Fruit fly (Drosophila melanogaster) whole organism, embryonic: ENCODE data around the gene Lamtor4.

Experiments
- Ada2b ChIP-seq: fragments of 200-800 bp; sonication (Bioruptor generic); IDR thresholded peaks from 2 replicates; pipeline ENCODE4 v1.3.6; 2022; ENCODE audit warnings: missing biosample characterization, missing genetic modification characterization
- Antp ChIP-seq: fragments of 200-800 bp; sonication (Bioruptor generic); optimal IDR thresholded peaks from 3 replicates; lab custom pipeline; 2016; ENCODE audit warnings: missing biosample characterization, missing genetic modification characterization
- Atf3 ChIP-seq: fragments of 200-800 bp; sonication (Bioruptor generic); optimal IDR thresholded peaks from 3 replicates; lab custom pipeline; 2016; ENCODE audit warnings: missing biosample characterization, missing genetic modification characterization
- Awh ChIP-seq: fragments of 200-800 bp; sonication (Bioruptor generic); IDR thresholded peaks from 2 replicates; pipeline ENCODE4, ENCODE4 v1.3.6; 2022; ENCODE audit warnings: missing biosample characterization, missing genetic modification characterization
- B-H1 ChIP-seq: fragments of 200-800 bp; sonication (Bioruptor generic); IDR thresholded peaks from 3 replicates; pipeline ENCODE4 v1.3.6; 2022; ENCODE audit warnings: missing biosample characterization, missing genetic modification characterization
- CG11560 ChIP-seq: fragments of 200-800 bp; sonication (Bioruptor generic); IDR thresholded peaks from 3 replicates; pipeline ENCODE4 v1.3.6; 2022; ENCODE audit warnings: missing biosample characterization, missing genetic modification characterization
- CG12236 ChIP-seq: fragments of 200-800 bp; sonication (Bioruptor generic); optimal IDR thresholded peaks from 2 replicates; lab custom pipeline; 2016; ENCODE audit warnings: missing biosample characterization, missing genetic modification characterization
- CG12391 ChIP-seq: fragments of 200-800 bp; sonication (Bioruptor generic); optimal IDR thresholded peaks from 3 replicates; lab custom pipeline; 2018; ENCODE audit warnings: missing biosample characterization, mild to moderate bottlenecking, missing genetic modification characterization, moderate library complexity
- CG12769 ChIP-seq: fragments of 200-800 bp; sonication (Bioruptor generic); optimal IDR thresholded peaks from 2 replicates; lab custom pipeline; 2019; ENCODE audit warnings: missing biosample characterization, mild to moderate bottlenecking, missing genetic modification characterization, moderate library complexity
- CG13424 ChIP-seq: fragments of 200-800 bp; sonication (Bioruptor generic); optimal IDR thresholded peaks from 2 replicates; lab custom pipeline; 2019; ENCODE audit warnings: missing biosample characterization, mild to moderate bottlenecking, missing genetic modification characterization, moderate library complexity
- CG13894 ChIP-seq: fragments of 200-800 bp; sonication (Bioruptor generic); optimal IDR thresholded peaks from 3 replicates; lab custom pipeline; 2018; ENCODE audit warnings: missing biosample characterization, mild to moderate bottlenecking, missing genetic modification characterization, moderate library complexity
- CG1529 ChIP-seq: fragments of 200-800 bp; sonication (Bioruptor generic); optimal IDR thresholded peaks from 3 replicates; lab custom pipeline; 2018; ENCODE audit warnings: missing biosample characterization, missing genetic modification characterization
- CG15696 ChIP-seq: fragments of 200-800 bp; sonication (Bioruptor generic); optimal IDR thresholded peaks from 2 replicates; lab custom pipeline; 2019; ENCODE audit warnings: missing biosample characterization, mild to moderate bottlenecking, missing genetic modification characterization, moderate library complexity
- CG3281 ChIP-seq: fragments of 200-800 bp; sonication (Bioruptor generic); optimal IDR thresholded peaks from 3 replicates; lab custom pipeline; 2017; ENCODE audit warnings: missing biosample characterization, mild to moderate bottlenecking, missing genetic modification characterization
- CG34422 ChIP-seq: fragments of 200-800 bp; sonication (Bioruptor generic); IDR thresholded peaks from 3 replicates; pipeline ENCODE4 v1.3.6; 2022; ENCODE audit warnings: missing biosample characterization, missing genetic modification characterization
- CG3995 ChIP-seq: fragments of 200-800 bp; sonication (Bioruptor generic); optimal IDR thresholded peaks from 3 replicates; lab custom pipeline; 2016; ENCODE audit warnings: missing biosample characterization, missing genetic modification characterization
- CG43689 ChIP-seq: fragments of 200-800 bp; sonication (Bioruptor generic); IDR thresholded peaks from 2 replicates; pipeline ENCODE4 v1.3.6; 2022; ENCODE audit warnings: missing biosample characterization, missing genetic modification characterization
- CG4707 ChIP-seq: fragments of 200-800 bp; sonication (Bioruptor generic); optimal IDR thresholded peaks from 2 replicates; lab custom pipeline; 2018; ENCODE audit warnings: missing biosample characterization, mild to moderate bottlenecking, missing genetic modification characterization, moderate library complexity
- CG4854 ChIP-seq: fragments of 200-800 bp; sonication (Bioruptor generic); optimal IDR thresholded peaks from 2 replicates; lab custom pipeline; 2016; ENCODE audit warnings: missing biosample characterization, missing genetic modification characterization, inconsistent platforms
- CG7963 ChIP-seq: fragments of 200-800 bp; sonication (Bioruptor generic); IDR thresholded peaks from 3 replicates; pipeline ENCODE4 v1.3.6; 2022; ENCODE audit warnings: missing biosample characterization, missing genetic modification characterization; ENCODE audit not compliant: partially characterized antibody
- CG9727 ChIP-seq: fragments of 200-800 bp; sonication (Bioruptor generic); optimal IDR thresholded peaks from 3 replicates; lab custom pipeline; 2017; ENCODE audit warnings: missing biosample characterization, mild to moderate bottlenecking, missing genetic modification characterization
- Chrac-16 ChIP-seq: fragments of 200-800 bp; sonication (Bioruptor generic); optimal IDR thresholded peaks from 3 replicates; lab custom pipeline; 2016; ENCODE audit warnings: missing biosample characterization, missing genetic modification characterization
- HHEX ChIP-seq: fragments of 200-800 bp; sonication (Bioruptor generic); optimal IDR thresholded peaks from 3 replicates; lab custom pipeline; 2017; ENCODE audit warnings: missing biosample characterization, mild to moderate bottlenecking, missing genetic modification characterization, missing genetic modification reagents
- MESR4 ChIP-seq: fragments of 200-800 bp; sonication (Bioruptor generic); optimal IDR thresholded peaks from 2 replicates; lab custom pipeline; 2018; ENCODE audit warnings: missing biosample characterization, mild to moderate bottlenecking, missing genetic modification characterization, moderate library complexity
- Myb ChIP-seq: fragments of 200-800 bp; sonication (Bioruptor generic); optimal IDR thresholded peaks from 2 replicates; lab custom pipeline; 2016; ENCODE audit warnings: missing biosample characterization, missing genetic modification characterization
- Nf-YA ChIP-seq: fragments of 200-800 bp; sonication (Bioruptor generic); IDR thresholded peaks from 2 replicates; pipeline ENCODE4 v1.3.6; 2022; ENCODE audit warnings: missing biosample characterization, missing genetic modification characterization
- NfI ChIP-seq: fragments of 200-800 bp; sonication (Bioruptor generic); optimal IDR thresholded peaks from 3 replicates; lab custom pipeline; 2018; ENCODE audit warnings: missing biosample characterization, mild to moderate bottlenecking, missing genetic modification characterization, moderate library complexity
- Side ChIP-seq: fragments of 200-800 bp; sonication (Bioruptor generic); optimal IDR thresholded peaks from 2 replicates; lab custom pipeline; 2016; ENCODE audit warnings: missing biosample characterization, missing genetic modification characterization
- abd-A ChIP-seq: fragments of 200-800 bp; sonication (Bioruptor generic); optimal IDR thresholded peaks from 3 replicates; lab custom pipeline; 2019; ENCODE audit warnings: missing biosample characterization, mild to moderate bottlenecking, missing genetic modification characterization, moderate library complexity
- amos ChIP-seq: fragments of 200-800 bp; sonication (Bioruptor generic); IDR thresholded peaks from 2 replicates; pipeline ENCODE4 v1.3.6; 2022; ENCODE audit warnings: missing biosample characterization, missing genetic modification characterization; ENCODE audit not compliant: partially characterized antibody
- ase ChIP-seq: fragments of 200-800 bp; sonication (Bioruptor generic); IDR thresholded peaks from 3 replicates; pipeline ENCODE4 v1.3.6; 2022; ENCODE audit warnings: missing biosample characterization, missing genetic modification characterization
- chinmo ChIP-seq: fragments of 200-800 bp; sonication (Bioruptor generic); IDR thresholded peaks from 4 replicates; pipeline ENCODE4 v1.3.6; 2022; ENCODE audit warnings: missing biosample characterization, missing genetic modification characterization; ENCODE audit not compliant: partially characterized antibody
- emc ChIP-seq: fragments of 200-800 bp; sonication (Bioruptor generic); optimal IDR thresholded peaks from 2 replicates; lab custom pipeline; 2016; ENCODE audit warnings: missing biosample characterization, missing genetic modification characterization
- gro ChIP-seq: fragments of 200-800 bp; sonication (Bioruptor generic); optimal IDR thresholded peaks from 2 replicates; lab custom pipeline; 2016; ENCODE audit warnings: missing biosample characterization, missing genetic modification characterization
- hb ChIP-seq: fragments of 200-800 bp; sonication (Bioruptor generic); IDR thresholded peaks from 3 replicates; pipeline ENCODE4 v1.3.6; 2022; ENCODE audit warnings: missing biosample characterization, missing genetic modification characterization; ENCODE audit not compliant: partially characterized antibody
- hkb ChIP-seq, 2 experiments: fragments of 200-800 bp in 1 of 2; fragments of >200 bp in 1 of 2; sonication (Bioruptor generic) in 1 of 2; IDR thresholded peaks in 1 of 2; optimal IDR thresholded peaks in 1 of 2; 2 replicates each; pipeline versions ENCODE4 v1.3.6 to Lab custom; 2017 to 2022; ENCODE audit warnings: missing biosample characterization in 1 of 2, missing genetic modification characterization in 1 of 2
- lab ChIP-seq: fragments of 200-800 bp; sonication (Bioruptor generic); optimal IDR thresholded peaks from 3 replicates; lab custom pipeline; 2017; ENCODE audit warnings: missing biosample characterization, missing genetic modification characterization, mild to moderate bottlenecking, moderate library complexity, missing genetic modification reagents
- nmo ChIP-seq: fragments of 200-800 bp; sonication (Bioruptor generic); optimal IDR thresholded peaks from 2 replicates; lab custom pipeline; 2018; ENCODE audit warnings: missing biosample characterization, mild to moderate bottlenecking, missing genetic modification characterization, moderate library complexity
- nom ChIP-seq: fragments of 200-800 bp; sonication (Bioruptor generic); optimal IDR thresholded peaks from 2 replicates; lab custom pipeline; 2017; ENCODE audit warnings: missing biosample characterization, missing genetic modification characterization, mild to moderate bottlenecking, moderate library complexity, missing genetic modification reagents
- p53 ChIP-seq: fragments of 200-800 bp; sonication (Bioruptor generic); optimal IDR thresholded peaks from 2 replicates; lab custom pipeline; 2016; ENCODE audit warnings: missing biosample characterization, missing genetic modification characterization
- pros ChIP-seq: fragments of 200-800 bp; sonication (Bioruptor generic); optimal IDR thresholded peaks from 3 replicates; lab custom pipeline; 2019; ENCODE audit warnings: missing biosample characterization, mild to moderate bottlenecking, missing genetic modification characterization, moderate library complexity
- sd ChIP-seq: fragments of 200-800 bp; sonication (Bioruptor generic); optimal IDR thresholded peaks from 3 replicates; lab custom pipeline; 2018; ENCODE audit warnings: missing biosample characterization, mild to moderate bottlenecking, missing genetic modification characterization, moderate library complexity
- slp2 ChIP-seq: fragments of 200-800 bp; sonication (Bioruptor generic); optimal IDR thresholded peaks from 2 replicates; lab custom pipeline; 2016; ENCODE audit warnings: missing biosample characterization, missing genetic modification characterization
- tna ChIP-seq: fragments of 200-800 bp; sonication (Bioruptor generic); IDR thresholded peaks from 2 replicates; pipeline ENCODE4 v1.3.6; 2022; ENCODE audit warnings: missing biosample characterization, missing genetic modification characterization; ENCODE audit not compliant: partially characterized antibody
- toy ChIP-seq: fragments of 200-800 bp; sonication (Bioruptor generic); IDR thresholded peaks from 2 replicates; pipeline ENCODE4 v1.3.6; 2022; ENCODE audit warnings: missing biosample characterization, missing genetic modification characterization
- twi ChIP-seq: fragments of 200-800 bp; optimal IDR thresholded peaks from 2 replicates; lab custom pipeline; 2019; ENCODE audit warnings: missing biosample characterization, mild to moderate bottlenecking, missing genetic modification characterization, moderate library complexity
- vvl ChIP-seq: fragments of 200-800 bp; sonication (Bioruptor generic); IDR thresholded peaks from 2 replicates; pipeline ENCODE4 v1.3.6; 2022; ENCODE audit warnings: missing biosample characterization, missing genetic modification characterization

Gene Lamtor4

dm6 chr3L:3850477-3850876, 46.2 kb upstream of the Lamtor4 start:
- TF ChIP-seq Awh (GFP tag; lab: Robert Waterston, UW) (peak; percentile 95), vvl (GFP tag; lab: Robert Waterston, UW) (peak; percentile 11; the same call in 1 of the 2 replicates), Atf3 (GFP tag; lab: Kevin White, UChicago) (no peak), ase (no peak), Chrac-16 (GFP tag; lab: Kevin White, UChicago) (no peak), CG34422 (GFP tag; lab: Robert Waterston, UW) (no peak), gro (GFP tag; lab: Kevin White, UChicago) (no peak)

dm6 chr3L:3851048-3851447, 45.7 kb upstream of the Lamtor4 start:
- no peak for TF ChIP-seq hb (GFP tag; lab: Robert Waterston, UW)
- peak; percentile 64 for TF ChIP-seq CG13894 (tag; lab: Kevin White, UChicago)
- TF ChIP-seq sd (tag; lab: Kevin White, UChicago), result peak; percentile 75
- TF ChIP-seq chinmo, result 0 out of 4 replicates have a peak, but pooled peaks have one; percentile 67
- peak; percentile 58 for TF ChIP-seq CG12769 (tag; lab: Kevin White, UChicago)
- peak; percentile 76 for TF ChIP-seq abd-A
- no peak for TF ChIP-seq lab (GFP tag; lab: Kevin White, UChicago)
- TF ChIP-seq vvl (GFP tag; lab: Robert Waterston, UW), result peak; percentile 63; the same call in 1 of the 2 replicates

- TF ChIP-seq hkb (optimal IDR thresholded peaks at IDR 0.05; lab: Kevin White, UChicago) (no peak), hkb (GFP tag; IDR thresholded peaks at IDR 0.05; lab: Robert Waterston, UW) (0 out of 2 replicates have a peak, but pooled peaks have one; percentile 9), CG3281 (GFP tag; lab: Kevin White, UChicago) (no peak), toy (GFP tag; lab: Robert Waterston, UW) (peak; percentile 42; the same call in 1 of the 2 replicates), MESR4 (GFP tag; lab: Kevin White, UChicago) (no peak), CG4854 (no peak), slp2 (GFP tag; lab: Kevin White, UChicago) (no peak), HHEX (GFP tag; lab: Kevin White, UChicago) (no peak), CG1529 (GFP tag; lab: Kevin White, UChicago) (peak; percentile 16), CG15696 (tag; lab: Kevin White, UChicago) (no peak), Ada2b (GFP tag; lab: Robert Waterston, UW) (no peak), CG4707 (GFP tag; lab: Kevin White, UChicago) (no peak), CG13424 (tag; lab: Kevin White, UChicago) (peak; percentile 23), Myb (GFP tag; lab: Kevin White, UChicago) (no peak), tna (GFP tag; lab: Robert Waterston, UW) (no peak), Nf-YA (GFP tag; lab: Robert Waterston, UW) (no peak), CG7963 (GFP tag; lab: Robert Waterston, UW) (no peak), pros (GFP tag; lab: Kevin White, UChicago) (no peak), nmo (GFP tag; lab: Kevin White, UChicago) (peak; percentile 55), Antp (GFP tag; lab: Kevin White, UChicago) (no peak), amos (no peak), nom (GFP tag; lab: Kevin White, UChicago) (no peak), CG12391 (tag; lab: Kevin White, UChicago) (peak; percentile 55), Side (GFP tag; lab: Kevin White, UChicago) (no peak), CG12236 (GFP tag; lab: Kevin White, UChicago) (no peak), B-H1 (no peak), CG9727 (GFP tag; lab: Kevin White, UChicago) (peak; percentile 41), p53 (GFP tag; lab: Kevin White, UChicago) (peak; percentile 20), CG11560 (tag; lab: Robert Waterston, UW) (no peak), emc (GFP tag; lab: Kevin White, UChicago) (no peak), CG43689 (GFP tag; lab: Robert Waterston, UW) (no peak), CG3995 (GFP tag; lab: Kevin White, UChicago) (no peak), NfI (GFP tag; lab: Kevin White, UChicago) (no peak), twi (tag; lab: Kevin White, UChicago) (peak; percentile 9)
These were observed 44.9 kb upstream of the Lamtor4 start for dm6 chr3L:3851847-3852246.
